Fruit fly (Drosophila melanogaster): Measurements from ENCODE around the gene Zmynd10.

The Zmynd10 gene

DNA sequence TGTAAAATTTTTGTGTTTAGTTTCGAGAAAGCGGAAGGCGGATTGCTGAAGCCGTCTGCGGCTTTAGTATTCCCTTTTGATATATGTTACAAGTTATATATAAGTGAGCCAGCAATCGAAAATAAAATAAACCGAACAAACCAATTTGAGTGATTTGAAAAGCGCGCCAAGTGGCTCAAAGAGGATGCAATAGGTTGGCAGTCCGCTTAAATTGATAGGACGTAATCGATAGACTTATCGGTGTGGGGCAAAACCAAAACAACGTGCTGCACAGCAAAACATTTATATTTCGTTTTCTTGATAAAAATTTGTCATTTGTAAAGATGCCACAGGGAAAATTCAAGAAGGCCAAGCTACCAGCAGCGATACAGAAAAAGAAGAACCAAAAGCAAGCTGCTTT lies 20.5 kb upstream of the Zmynd10 start, which contains the start of gene CG11279:
Gene CG11279, plus strand, starts transcription at position 220 of the 400 bp plus-strand sequence.
- peak; percentile 13 for TF ChIP-seq gro (GFP tag; optimal IDR thresholded peaks at IDR 0.05)
- no peak for TF ChIP-seq lmd (GFP tag; IDR thresholded peaks at IDR 0.05)
- no peak for TF ChIP-seq corto (GFP tag; optimal IDR thresholded peaks at IDR 0.05)
- TF ChIP-seq hbn (GFP tag; IDR thresholded peaks at IDR 0.05; ENCODE audit: partially characterized antibody), result peak; percentile 60; the same call in 1 of the 2 replicates
- peak; percentile 12 for TF ChIP-seq CG17186 (GFP tag; optimal IDR thresholded peaks at IDR 0.05)
- peak; percentile 16 for TF ChIP-seq Sin3A (optimal IDR thresholded peaks at IDR 0.05)
- TF ChIP-seq grau (tag; optimal IDR thresholded peaks at IDR 0.05), result peak; percentile 6
- TF ChIP-seq CG42726 (GFP tag; IDR thresholded peaks at IDR 0.05; ENCODE audit: partially characterized antibody), result peak; percentile 39; the same call in 1 of the 2 replicates
- TF ChIP-seq Med (GFP tag), result peak; percentile 83
- TF ChIP-seq Myb (GFP tag; optimal IDR thresholded peaks at IDR 0.05), result peak; percentile 0
- TF ChIP-seq CG1832 (GFP tag; optimal IDR thresholded peaks at IDR 0.05), result no peak
- TF ChIP-seq CG11085 (GFP tag; IDR thresholded peaks at IDR 0.05), result no peak
- peak; percentile 45 for TF ChIP-seq CG15514 (GFP tag; optimal IDR thresholded peaks at IDR 0.05)
- no peak for TF ChIP-seq bowl (GFP tag; IDR thresholded peaks at IDR 0.05)
- peak; percentile 85 for TF ChIP-seq bbx (GFP tag; IDR thresholded peaks at IDR 0.05; ENCODE audit: partially characterized antibody)
- TF ChIP-seq knrl (GFP tag; IDR thresholded peaks at IDR 0.05; ENCODE audit: partially characterized antibody), result peak; percentile 37; the same call in 1 of the 3 replicates
- TF ChIP-seq CG14710 (tag; optimal IDR thresholded peaks at IDR 0.05), result peak; percentile 28
- no peak for TF ChIP-seq CG17612 (GFP tag; IDR thresholded peaks at IDR 0.05)
- TF ChIP-seq MBD-R2 (GFP tag; IDR thresholded peaks at IDR 0.05), result peak; percentile 61; the same call in 1 of the 2 replicates
- TF ChIP-seq dimm (GFP tag; IDR thresholded peaks at IDR 0.05), result no peak
- no peak for TF ChIP-seq tio (GFP tag; optimal IDR thresholded peaks at IDR 0.05)
- no peak for TF ChIP-seq Nf-YA (GFP tag; IDR thresholded peaks at IDR 0.05)
- no peak for TF ChIP-seq ase (GFP tag; IDR thresholded peaks at IDR 0.05)
- TF ChIP-seq CG2712 (tag; optimal IDR thresholded peaks at IDR 0.05), result no peak
- no peak for TF ChIP-seq insv (GFP tag; optimal IDR thresholded peaks at IDR 0.05)
- no peak for TF ChIP-seq btn (GFP tag; optimal IDR thresholded peaks at IDR 0.05)
- peak; percentile 5 for TF ChIP-seq gfzf (GFP tag; optimal IDR thresholded peaks at IDR 0.05)
- TF ChIP-seq CG13287 (GFP tag; IDR thresholded peaks at IDR 0.05; ENCODE audit: partially characterized antibody), result peak; percentile 89
- TF ChIP-seq twi (tag; optimal IDR thresholded peaks at IDR 0.05), result no peak
- TF ChIP-seq shn (GFP tag; optimal IDR thresholded peaks at IDR 0.05), result no peak
- TF ChIP-seq sna (GFP tag; IDR thresholded peaks at IDR 0.05; ENCODE audit: partially characterized antibody), result peak; percentile 54; the same call in 1 of the 2 replicates
- no peak for TF ChIP-seq dmrt11E (tag; optimal IDR thresholded peaks at IDR 0.05)
- peak; percentile 33 for TF ChIP-seq CG17829 (tag; optimal IDR thresholded peaks at IDR 0.05)
- TF ChIP-seq YL-1 (GFP tag; optimal IDR thresholded peaks at IDR 0.05), result peak; percentile 67
- TF ChIP-seq otp (GFP tag; IDR thresholded peaks at IDR 0.05), result no peak
- TF ChIP-seq mld (GFP tag; IDR thresholded peaks at IDR 0.05; ENCODE audit: partially characterized antibody), result 0 out of 3 replicates have a peak, but pooled peaks have one; percentile 29
- TF ChIP-seq CG15269 (tag; optimal IDR thresholded peaks at IDR 0.05), result peak; percentile 16
- TF ChIP-seq sens-2 (GFP tag; IDR thresholded peaks at IDR 0.05), result no peak
- TF ChIP-seq CG7963 (GFP tag; IDR thresholded peaks at IDR 0.05; ENCODE audit: partially characterized antibody), result peak; percentile 78; the same call in 2 of the 3 replicates
- no peak for TF ChIP-seq CG31388 (GFP tag; optimal IDR thresholded peaks at IDR 0.05)
- no peak for TF ChIP-seq CG10654 (GFP tag; optimal IDR thresholded peaks at IDR 0.05)
- TF ChIP-seq trem (tag; optimal IDR thresholded peaks at IDR 0.05), result peak; percentile 100
- TF ChIP-seq Blimp-1 (GFP tag; optimal IDR thresholded peaks at IDR 0.05), result no peak
- TF ChIP-seq CG8924 (tag; optimal IDR thresholded peaks at IDR 0.05), result no peak
- TF ChIP-seq CG6765 (GFP tag; optimal IDR thresholded peaks at IDR 0.05), result no peak
- TF ChIP-seq dm (GFP tag; optimal IDR thresholded peaks at IDR 0.05), result peak; percentile 66
- TF ChIP-seq sr (GFP tag; IDR thresholded peaks at IDR 0.05), result no peak
- TF ChIP-seq CG1603 (tag; optimal IDR thresholded peaks at IDR 0.05), result peak; percentile 50
- no peak for TF ChIP-seq Oaz (GFP tag; IDR thresholded peaks at IDR 0.05)
- TF ChIP-seq amos (GFP tag; IDR thresholded peaks at IDR 0.05; ENCODE audit: partially characterized antibody), result peak; percentile 79
